Fruit fly (Drosophila melanogaster): Measurements from ENCODE around the gene Cpr64Aa.
A peak's percentile ranks its signal among the peaks of the same experiment; 100 is the strongest.

The Cpr64Aa gene

dm6 chr3L:4169957-4170651 is 38.9 kb downstream of the Cpr64Aa start, which contains the start of gene Ero1L (continued):
- no peak for TF ChIP-seq chif (GFP tag; optimal IDR thresholded peaks at IDR 0.05)
- no peak for TF ChIP-seq cato (GFP tag; optimal IDR thresholded peaks at IDR 0.05; ENCODE audit: borderline replicate concordance)
- no peak for TF ChIP-seq fru (optimal IDR thresholded peaks at IDR 0.05)
- peak; percentile 81 for TF ChIP-seq YL-1 (GFP tag; optimal IDR thresholded peaks at IDR 0.05)
- TF ChIP-seq CG18476 (GFP tag; optimal IDR thresholded peaks at IDR 0.05), result no peak
- TF ChIP-seq CHES-1-like (GFP tag; optimal IDR thresholded peaks at IDR 0.05), result no peak
- peak; percentile 49 for TF ChIP-seq CG2712 (tag; optimal IDR thresholded peaks at IDR 0.05)
- TF ChIP-seq hb (GFP tag; IDR thresholded peaks at IDR 0.05; ENCODE audit: partially characterized antibody), result no peak
- TF ChIP-seq grau (tag; optimal IDR thresholded peaks at IDR 0.05), result peak; percentile 12
- TF ChIP-seq tin (GFP tag; optimal IDR thresholded peaks at IDR 0.05), result peak; percentile 35
- no peak for TF ChIP-seq CG1832 (GFP tag; optimal IDR thresholded peaks at IDR 0.05)
- peak; percentile 0 for TF ChIP-seq Sry-β (GFP tag; optimal IDR thresholded peaks at IDR 0.05)
- TF ChIP-seq CG6254 (GFP tag; optimal IDR thresholded peaks at IDR 0.05), result peak; percentile 46
- TF ChIP-seq cas (GFP tag; IDR thresholded peaks at IDR 0.05), result no peak
- TF ChIP-seq Max (GFP tag; optimal IDR thresholded peaks at IDR 0.05), result peak; percentile 39
- peak; percentile 38 for TF ChIP-seq Fer3 (tag; optimal IDR thresholded peaks at IDR 0.05)
- peak; percentile 51 for TF ChIP-seq Abd-B (GFP tag; optimal IDR thresholded peaks at IDR 0.05)
- no peak for TF ChIP-seq CG30431 (GFP tag; optimal IDR thresholded peaks at IDR 0.05)
- no peak for TF ChIP-seq ara (GFP tag; IDR thresholded peaks at IDR 0.05)
- peak; percentile 87 for TF ChIP-seq gfzf (GFP tag; optimal IDR thresholded peaks at IDR 0.05)
- TF ChIP-seq lab (GFP tag; optimal IDR thresholded peaks at IDR 0.05), result peak; percentile 67
- peak; percentile 63 for TF ChIP-seq pzg (GFP tag; optimal IDR thresholded peaks at IDR 0.05)
- no peak for TF ChIP-seq sqz (GFP tag; optimal IDR thresholded peaks at IDR 0.05)
- no peak for TF ChIP-seq gcm (GFP tag; optimal IDR thresholded peaks at IDR 0.05)
- TF ChIP-seq otp (GFP tag; IDR thresholded peaks at IDR 0.05), result peak; percentile 30; the same call in 1 of the 3 replicates
- TF ChIP-seq Ssrp (tag; optimal IDR thresholded peaks at IDR 0.05), result no peak
- no peak for TF ChIP-seq CG4707 (GFP tag; optimal IDR thresholded peaks at IDR 0.05)
- TF ChIP-seq cwo (GFP tag; optimal IDR thresholded peaks at IDR 0.05), result peak; percentile 20
- TF ChIP-seq Sry-δ (GFP tag; optimal IDR thresholded peaks at IDR 0.05), result peak; percentile 9
- no peak for TF ChIP-seq CG2129 (GFP tag; IDR thresholded peaks at IDR 0.05; ENCODE audit: partially characterized antibody)
- TF ChIP-seq CG32532 (GFP tag; IDR thresholded peaks at IDR 0.05), result peak; percentile 23; the same call in 1 of the 2 replicates
- no peak for TF ChIP-seq kah (GFP tag; optimal IDR thresholded peaks at IDR 0.05)
- TF ChIP-seq CG14441 (GFP tag; IDR thresholded peaks at IDR 0.05), result 0 out of 2 replicates have a peak, but pooled peaks have one; percentile 31
- TF ChIP-seq CoRest (tag; optimal IDR thresholded peaks at IDR 0.05), result peak; percentile 69
- no peak for TF ChIP-seq CG9727 (GFP tag; optimal IDR thresholded peaks at IDR 0.05)
- no peak for TF ChIP-seq Dip2 (GFP tag; IDR thresholded peaks at IDR 0.05)
- TF ChIP-seq CG10274 (GFP tag; optimal IDR thresholded peaks at IDR 0.05), result no peak
- no peak for TF ChIP-seq gt (GFP tag; IDR thresholded peaks at IDR 0.05)
- TF ChIP-seq CG8281 (tag; optimal IDR thresholded peaks at IDR 0.05), result no peak
- TF ChIP-seq Dbx (GFP tag; IDR thresholded peaks at IDR 0.05), result 0 out of 3 replicates have a peak, but pooled peaks have one; percentile 60
- no peak for TF ChIP-seq CG8478 (optimal IDR thresholded peaks at IDR 0.05)
- no peak for TF ChIP-seq vfl (GFP tag; optimal IDR thresholded peaks at IDR 0.05)
- TF ChIP-seq CG4820 (GFP tag; optimal IDR thresholded peaks at IDR 0.05), result peak; percentile 11
- TF ChIP-seq D (optimal IDR thresholded peaks at IDR 0.05), result no peak
- TF ChIP-seq D (GFP tag; optimal IDR thresholded peaks at IDR 0.05), result no peak
- TF ChIP-seq hbn (GFP tag; IDR thresholded peaks at IDR 0.05; ENCODE audit: partially characterized antibody), result no peak
- TF ChIP-seq Atf6 (GFP tag; IDR thresholded peaks at IDR 0.05), result no peak
- TF ChIP-seq unpg (GFP tag; optimal IDR thresholded peaks at IDR 0.05), result peak; percentile 7
- no peak for TF ChIP-seq mirr (GFP tag; optimal IDR thresholded peaks at IDR 0.05)
- TF ChIP-seq HHEX (GFP tag; optimal IDR thresholded peaks at IDR 0.05), result no peak

Data from whole organism, embryonic.